Fruit fly (Drosophila melanogaster): ENCODE measurements around the gene Cog4.

Gene Cog4

dm6 chr2L:10506557-10507252 lies 18.3 kb upstream of the Cog4 start, which contains the start of the genes Myo31DF and CG6094 (continued):
- TF ChIP-seq chn (GFP tag; optimal IDR thresholded peaks at IDR 0.05) (peak; percentile 23), CG14441 (GFP tag; IDR thresholded peaks at IDR 0.05) (0 out of 2 replicates have a peak, but pooled peaks have one; percentile 34), CG9727 (GFP tag; optimal IDR thresholded peaks at IDR 0.05) (peak; percentile 33), Hmx (GFP tag; optimal IDR thresholded peaks at IDR 0.05) (no peak), usp (GFP tag; optimal IDR thresholded peaks at IDR 0.05) (no peak), CG7745 (tag; optimal IDR thresholded peaks at IDR 0.05) (no peak), CG4730 (GFP tag; IDR thresholded peaks at IDR 0.05) (no peak), CG13894 (tag; optimal IDR thresholded peaks at IDR 0.05) (peak; percentile 19), fd96Cb (tag; optimal IDR thresholded peaks at IDR 0.05) (no peak), CG31441 (GFP tag; IDR thresholded peaks at IDR 0.05) (no peak), Dip3 (GFP tag; optimal IDR thresholded peaks at IDR 0.05) (no peak), pan (optimal IDR thresholded peaks at IDR 0.05) (no peak), pan (GFP tag; optimal IDR thresholded peaks at IDR 0.05 in 1 of 2, IDR thresholded peaks at IDR 0.05 in 1 of 2) (peak in 1 of 2 experiments; percentile 17), CG6854 (GFP tag; optimal IDR thresholded peaks at IDR 0.05) (peak; percentile 44), en (GFP tag; optimal IDR thresholded peaks at IDR 0.05) (no peak), H2.0 (GFP tag; IDR thresholded peaks at IDR 0.05) (no peak), Six4 (GFP tag; optimal IDR thresholded peaks at IDR 0.05) (no peak), CG11696 (GFP tag; IDR thresholded peaks at IDR 0.05) (0 out of 2 replicates have a peak, but pooled peaks have one; percentile 17), so (GFP tag; IDR thresholded peaks at IDR 0.05) (no peak), pita (GFP tag; optimal IDR thresholded peaks at IDR 0.05) (peak; percentile 95), Myb (GFP tag; optimal IDR thresholded peaks at IDR 0.05) (peak; percentile 68), ci (GFP tag; IDR thresholded peaks at IDR 0.05) (peak; percentile 49; the same call in 2 of the 3 replicates), odd (GFP tag; optimal IDR thresholded peaks at IDR 0.05) (no peak), Usf (GFP tag; optimal IDR thresholded peaks at IDR 0.05) (no peak), CG15479 (GFP tag; optimal IDR thresholded peaks at IDR 0.05) (no peak), CG15269 (tag; optimal IDR thresholded peaks at IDR 0.05) (no peak), mld (GFP tag; IDR thresholded peaks at IDR 0.05; ENCODE audit: partially characterized antibody) (no peak), yki (optimal IDR thresholded peaks at IDR 0.05) (no peak), knrl (GFP tag; IDR thresholded peaks at IDR 0.05; ENCODE audit: partially characterized antibody) (peak; percentile 57; the same call in 1 of the 3 replicates), cg (GFP tag; optimal IDR thresholded peaks at IDR 0.05) (no peak), gsb-n (tag; optimal IDR thresholded peaks at IDR 0.05) (no peak), Nf-YA (GFP tag; IDR thresholded peaks at IDR 0.05) (no peak), NFAT (GFP tag; IDR thresholded peaks at IDR 0.05) (peak; percentile 49; the same call in 1 of the 2 replicates), Oli (tag; optimal IDR thresholded peaks at IDR 0.05) (no peak), HLH3B (GFP tag; IDR thresholded peaks at IDR 0.05) (no peak), Sox102F (GFP tag; optimal IDR thresholded peaks at IDR 0.05) (no peak), CG6683 (GFP tag; optimal IDR thresholded peaks at IDR 0.05) (no peak), CG1603 (tag; optimal IDR thresholded peaks at IDR 0.05) (peak; percentile 81), CHES-1-like (GFP tag; optimal IDR thresholded peaks at IDR 0.05) (peak; percentile 80), Chrac-16 (GFP tag; optimal IDR thresholded peaks at IDR 0.05) (no peak), CG7928 (GFP tag; optimal IDR thresholded peaks at IDR 0.05) (peak; percentile 35), Dfd (GFP tag; optimal IDR thresholded peaks at IDR 0.05) (peak in 1 of 2 experiments; percentile 44), CG9215 (GFP tag; IDR thresholded peaks at IDR 0.05) (no peak; the same call in 1 of the 2 replicates), CG8089 (GFP tag; optimal IDR thresholded peaks at IDR 0.05) (no peak), CG15514 (GFP tag; optimal IDR thresholded peaks at IDR 0.05) (peak; percentile 88), run (tag; optimal IDR thresholded peaks at IDR 0.05) (peak; percentile 55), sim (GFP tag; IDR thresholded peaks at IDR 0.05) (no peak), CG11085 (GFP tag; IDR thresholded peaks at IDR 0.05) (no peak), fru (optimal IDR thresholded peaks at IDR 0.05) (no peak), zen2 (GFP tag; IDR thresholded peaks at IDR 0.05; ENCODE audit: partially characterized antibody) (no peak), crc (GFP tag; optimal IDR thresholded peaks at IDR 0.05) (no peak)

All from whole organism, embryonic.